Fruit fly (Drosophila melanogaster) whole organism, embryonic: ENCODE results near the gene Sfp23F.

ENCODE experiments used
- CG10543 ChIP-seq: fragments of 200-800 bp; sonication (Bioruptor generic); optimal IDR thresholded peaks from 3 replicates; lab custom pipeline; 2017; ENCODE audit warnings: missing biosample characterization, mild to moderate bottlenecking, missing genetic modification characterization, moderate library complexity
- CG10979 ChIP-seq: fragments of 200-800 bp; sonication (Bioruptor generic); optimal IDR thresholded peaks from 2 replicates; lab custom pipeline; 2018; ENCODE audit warnings: missing biosample characterization, mild to moderate bottlenecking, missing genetic modification characterization, moderate library complexity
- CG11085 ChIP-seq: fragments of 200-800 bp; sonication (Bioruptor generic); IDR thresholded peaks from 2 replicates; pipeline ENCODE4 v1.3.6; 2022; ENCODE audit warnings: missing biosample characterization, missing genetic modification characterization
- CG11247 ChIP-seq: fragments of 200-800 bp; sonication (Bioruptor generic); IDR thresholded peaks from 2 replicates; pipeline ENCODE4 v1.3.6; 2022; ENCODE audit warnings: missing biosample characterization, missing genetic modification characterization
- CG13424 ChIP-seq: fragments of 200-800 bp; sonication (Bioruptor generic); optimal IDR thresholded peaks from 2 replicates; lab custom pipeline; 2019; ENCODE audit warnings: missing biosample characterization, mild to moderate bottlenecking, missing genetic modification characterization, moderate library complexity
- CG30020 ChIP-seq: fragments of 200-800 bp; optimal IDR thresholded peaks from 2 replicates; lab custom pipeline; 2019; ENCODE audit warnings: missing biosample characterization, mild to moderate bottlenecking, missing genetic modification characterization, moderate library complexity
- CG32767 ChIP-seq: fragments of 200-800 bp; sonication (Bioruptor generic); IDR thresholded peaks from 2 replicates; pipeline ENCODE4 v1.3.6; 2022; ENCODE audit warnings: missing biosample characterization, missing genetic modification characterization
- CG4282 ChIP-seq: fragments of 200-800 bp; sonication (Bioruptor generic); optimal IDR thresholded peaks from 2 replicates; lab custom pipeline; 2016; ENCODE audit warnings: missing biosample characterization, missing genetic modification characterization
- CG4360 ChIP-seq: fragments of 200-800 bp; sonication (Bioruptor generic); IDR thresholded peaks from 2 replicates; pipeline ENCODE4 v1.3.6; 2022; ENCODE audit warnings: missing biosample characterization, missing genetic modification characterization
- CG5953 ChIP-seq: fragments of 200-800 bp; sonication (Bioruptor generic); IDR thresholded peaks from 2 replicates; pipeline ENCODE4 v1.3.6; 2022; ENCODE audit warnings: missing biosample characterization, missing genetic modification characterization
- CG7271 ChIP-seq: fragments of 200-800 bp; sonication (Bioruptor generic); optimal IDR thresholded peaks from 2 replicates; lab custom pipeline; 2018; ENCODE audit warnings: missing biosample characterization, mild to moderate bottlenecking, missing genetic modification characterization, moderate library complexity
- CG8089 ChIP-seq: fragments of 200-800 bp; sonication (Bioruptor generic); optimal IDR thresholded peaks from 3 replicates; lab custom pipeline; 2016; ENCODE audit warnings: missing biosample characterization, missing genetic modification characterization
- Camta ChIP-seq: fragments of 200-800 bp; sonication (Bioruptor generic); optimal IDR thresholded peaks from 2 replicates; lab custom pipeline; 2016; ENCODE audit warnings: missing biosample characterization, missing genetic modification characterization
- CrebB ChIP-seq: fragments of 200-800 bp; sonication (Bioruptor generic); optimal IDR thresholded peaks from 3 replicates; lab custom pipeline; 2018; ENCODE audit warnings: missing biosample characterization, mild to moderate bottlenecking, missing genetic modification characterization
- D19A ChIP-seq: fragments of 200-800 bp; optimal IDR thresholded peaks from 3 replicates; lab custom pipeline; 2019; ENCODE audit warnings: missing biosample characterization, mild to moderate bottlenecking, missing genetic modification characterization, moderate library complexity
- Deaf1 ChIP-seq: fragments of 200-800 bp; optimal IDR thresholded peaks from 3 replicates; lab custom pipeline; 2019; ENCODE audit warnings: missing biosample characterization, mild to moderate bottlenecking, missing genetic modification characterization, moderate library complexity
- Drgx ChIP-seq: fragments of 200-800 bp; sonication (Bioruptor generic); IDR thresholded peaks from 2 replicates; pipeline ENCODE4 v1.3.6; 2022; ENCODE audit warnings: missing biosample characterization, missing genetic modification characterization
- Eip74EF ChIP-seq, 2 experiments: fragments of 200-800 bp in 1 of 2; fragments of >200 bp in 1 of 2; sonication (Bioruptor generic) in 1 of 2; optimal IDR thresholded peaks; 2 replicates each; lab custom pipeline; 2017 to 2019; ENCODE audit warnings: missing biosample characterization in 2 of 2, missing genetic modification characterization in 2 of 2, mild to moderate bottlenecking in 1 of 2, moderate library complexity in 1 of 2
- Ets65A ChIP-seq: fragments of 200-800 bp; sonication (Bioruptor generic); peaks from one replicate; lab custom pipeline; 2016; ENCODE audit warnings: missing biosample characterization, missing genetic modification characterization
- Hmx ChIP-seq: fragments of 200-800 bp; sonication (Bioruptor generic); optimal IDR thresholded peaks from 2 replicates; lab custom pipeline; 2016; ENCODE audit warnings: missing biosample characterization, missing genetic modification characterization
- Med ChIP-seq: fragments of 200-800 bp; sonication (Bioruptor generic); peaks from one replicate; lab custom pipeline; 2016; ENCODE audit warnings: missing biosample characterization, missing genetic modification characterization, mild to moderate bottlenecking, inconsistent platforms, moderate library complexity
- NfI ChIP-seq: fragments of 200-800 bp; sonication (Bioruptor generic); optimal IDR thresholded peaks from 3 replicates; lab custom pipeline; 2018; ENCODE audit warnings: missing biosample characterization, mild to moderate bottlenecking, missing genetic modification characterization, moderate library complexity
- Optix ChIP-seq: fragments of 200-800 bp; sonication (Bioruptor generic); IDR thresholded peaks from 3 replicates; pipeline ENCODE4 v1.3.6; 2022; ENCODE audit warnings: missing biosample characterization, missing genetic modification characterization
- Pdp1 ChIP-seq, 2 experiments: fragments of 200-800 bp; sonication (Bioruptor generic); optimal IDR thresholded peaks; 3 replicates each; lab custom pipeline; 2016; ENCODE audit warnings: missing biosample characterization in 2 of 2, missing genetic modification characterization in 2 of 2, mild to moderate bottlenecking in 1 of 2, moderate library complexity in 1 of 2
- Poxn ChIP-seq: fragments of 200-800 bp; sonication (Bioruptor generic); IDR thresholded peaks from 2 replicates; pipeline ENCODE4 v1.3.6; 2022; ENCODE audit warnings: missing biosample characterization, missing genetic modification characterization
- Rfx ChIP-seq: fragments of 200-800 bp; sonication (Bioruptor generic); IDR thresholded peaks from 2 replicates; pipeline ENCODE4 v1.3.6; 2022; ENCODE audit warnings: missing biosample characterization, missing genetic modification characterization
- Spps ChIP-seq: fragments of 200-800 bp; sonication (Bioruptor generic); optimal IDR thresholded peaks from 2 replicates; lab custom pipeline; 2018; ENCODE audit warnings: missing biosample characterization, mild to moderate bottlenecking, missing genetic modification characterization
- YL-1 ChIP-seq: fragments of 200-800 bp; sonication (Bioruptor generic); optimal IDR thresholded peaks from 3 replicates; lab custom pipeline; 2017; ENCODE audit warnings: missing biosample characterization, mild to moderate bottlenecking, missing genetic modification characterization
- bbx ChIP-seq: fragments of 200-800 bp; sonication (Bioruptor generic); IDR thresholded peaks from 2 replicates; pipeline ENCODE4 v1.3.6; 2022; ENCODE audit warnings: missing biosample characterization, missing genetic modification characterization; ENCODE audit not compliant: partially characterized antibody
- chinmo ChIP-seq: fragments of 200-800 bp; sonication (Bioruptor generic); IDR thresholded peaks from 4 replicates; pipeline ENCODE4 v1.3.6; 2022; ENCODE audit warnings: missing biosample characterization, missing genetic modification characterization; ENCODE audit not compliant: partially characterized antibody
- da ChIP-seq: fragments of 200-800 bp; sonication (Bioruptor generic); optimal IDR thresholded peaks from 2 replicates; lab custom pipeline; 2016; ENCODE audit warnings: missing biosample characterization, missing genetic modification characterization
- ewg ChIP-seq: fragments of 200-800 bp; sonication (Bioruptor generic); optimal IDR thresholded peaks from 3 replicates; lab custom pipeline; 2017; ENCODE audit warnings: mild to moderate bottlenecking, missing biosample characterization, missing genetic modification reagents, missing genetic modification characterization
- exex ChIP-seq: fragments of 200-800 bp; sonication (Bioruptor generic); optimal IDR thresholded peaks from 4 replicates; lab custom pipeline; 2018; ENCODE audit warnings: missing biosample characterization, mild to moderate bottlenecking, missing genetic modification characterization, moderate library complexity
- fd3F ChIP-seq: fragments of 200-800 bp; sonication (Bioruptor generic); optimal IDR thresholded peaks from 2 replicates; lab custom pipeline; 2018; ENCODE audit warnings: missing biosample characterization, mild to moderate bottlenecking, missing genetic modification characterization, moderate library complexity
- gsb-n ChIP-seq: fragments of 200-800 bp; sonication (Bioruptor generic); optimal IDR thresholded peaks from 3 replicates; lab custom pipeline; 2018; ENCODE audit warnings: missing biosample characterization, mild to moderate bottlenecking, missing genetic modification characterization
- ham ChIP-seq: fragments of 200-800 bp; sonication (Bioruptor generic); IDR thresholded peaks from 2 replicates; pipeline ENCODE4 v1.3.6; 2022; ENCODE audit warnings: missing biosample characterization, missing genetic modification characterization
- her ChIP-seq: fragments of 200-800 bp; sonication (Bioruptor generic); optimal IDR thresholded peaks from 2 replicates; lab custom pipeline; 2016; ENCODE audit warnings: missing biosample characterization, missing genetic modification characterization
- klu ChIP-seq: fragments of 200-800 bp; sonication (Bioruptor generic); IDR thresholded peaks from 2 replicates; pipeline ENCODE4 v1.3.6; 2022; ENCODE audit warnings: missing biosample characterization, missing genetic modification characterization
- mirr ChIP-seq: fragments of 200-800 bp; sonication (Bioruptor generic); optimal IDR thresholded peaks from 3 replicates; lab custom pipeline; 2018; ENCODE audit warnings: missing biosample characterization, mild to moderate bottlenecking, missing genetic modification characterization
- nom ChIP-seq: fragments of 200-800 bp; sonication (Bioruptor generic); optimal IDR thresholded peaks from 2 replicates; lab custom pipeline; 2017; ENCODE audit warnings: missing biosample characterization, missing genetic modification characterization, mild to moderate bottlenecking, moderate library complexity, missing genetic modification reagents
- odd ChIP-seq: fragments of 200-800 bp; sonication (Bioruptor generic); optimal IDR thresholded peaks from 2 replicates; lab custom pipeline; 2017; ENCODE audit warnings: missing biosample characterization, mild to moderate bottlenecking, missing genetic modification characterization
- onecut ChIP-seq: fragments of 200-800 bp; sonication (Bioruptor generic); IDR thresholded peaks from 2 replicates; pipeline ENCODE4 v1.3.6; 2022; ENCODE audit warnings: missing biosample characterization, missing genetic modification characterization
- org-1 ChIP-seq: fragments of 200-800 bp; sonication (Bioruptor generic); optimal IDR thresholded peaks from 2 replicates; lab custom pipeline; 2017; ENCODE audit warnings: missing biosample characterization, missing genetic modification characterization
- pan ChIP-seq, 4 experiments: fragments of >200 bp in 3 of 4; fragments of 200-800 bp in 1 of 4; sonication (Bioruptor generic) in 1 of 4; optimal IDR thresholded peaks in 3 of 4; IDR thresholded peaks in 1 of 4; 2 replicates each; pipeline versions ENCODE4 v1.3.6 to Lab custom; 2017 to 2022; ENCODE audit warnings: missing biosample characterization in 2 of 4, missing genetic modification characterization in 2 of 4, mixed read lengths in 1 of 4
- scrt ChIP-seq: fragments of 200-800 bp; sonication (Bioruptor generic); optimal IDR thresholded peaks from 2 replicates; lab custom pipeline; 2018; ENCODE audit warnings: missing biosample characterization, mild to moderate bottlenecking, missing genetic modification characterization, moderate library complexity
- slbo ChIP-seq: fragments of 200-800 bp; sonication (Bioruptor generic); IDR thresholded peaks from 2 replicates; pipeline ENCODE4 v1.3.6; 2022; ENCODE audit warnings: missing biosample characterization, missing genetic modification characterization
- sug ChIP-seq: fragments of 200-800 bp; optimal IDR thresholded peaks from 2 replicates; lab custom pipeline; 2019; ENCODE audit warnings: missing biosample characterization, mild to moderate bottlenecking, missing genetic modification characterization, moderate library complexity
- usp ChIP-seq: fragments of >200 bp; optimal IDR thresholded peaks from 2 replicates; lab custom pipeline; 2017; ENCODE audit warnings: missing biosample characterization, missing genetic modification characterization

Gene Sfp23F

dm6 chr2L:3371776-3372383 is 15.7 kb downstream of the Sfp23F start:
- TF ChIP-seq chinmo (GFP tag; lab: Robert Waterston, UW) (0 out of 4 replicates have a peak, but pooled peaks have one; percentile 21), pan (optimal IDR thresholded peaks at IDR 0.05; lab: Kevin White, UChicago) (no peak), pan (GFP tag; optimal IDR thresholded peaks at IDR 0.05 in 1 of 2, IDR thresholded peaks at IDR 0.05 in 1 of 2) (peak in 1 of 2 experiments; percentile 20), mirr (GFP tag; lab: Kevin White, UChicago) (peak; percentile 8), scrt (GFP tag; lab: Kevin White, UChicago) (peak; percentile 54), onecut (peak; percentile 76), CG8089 (GFP tag; lab: Kevin White, UChicago) (no peak), sug (tag; lab: Kevin White, UChicago) (peak; percentile 27), Poxn (no peak), exex (tag; lab: Kevin White, UChicago) (peak; percentile 69), Pdp1 (GFP tag; optimal IDR thresholded peaks at IDR 0.05; lab: Kevin White, UChicago) (peak in 1 of 2 experiments; percentile 83), odd (GFP tag; lab: Kevin White, UChicago) (no peak)

- TF ChIP-seq CG10979 (tag; lab: Kevin White, UChicago) (no peak), Deaf1 (tag; lab: Kevin White, UChicago) (peak; percentile 27), CG11247 (no peak), usp (GFP tag; lab: Kevin White, UChicago) (no peak), CG5953 (no peak), bbx (no peak), Drgx (GFP tag; lab: Robert Waterston, UW) (peak; percentile 58), gsb-n (tag; lab: Kevin White, UChicago) (no peak), CrebB (tag; lab: Kevin White, UChicago) (no peak), slbo (0 out of 2 replicates have a peak, but pooled peaks have one; percentile 30), D19A (peak; percentile 61), Eip74EF (GFP tag; optimal IDR thresholded peaks at IDR 0.05; lab: Kevin White, UChicago) (no peak), org-1 (no peak), Hmx (GFP tag; lab: Kevin White, UChicago) (no peak), ham (GFP tag; lab: Robert Waterston, UW) (no peak), ewg (GFP tag; lab: Kevin White, UChicago) (no peak), CG4282 (GFP tag; lab: Kevin White, UChicago) (no peak), fd3F (GFP tag; lab: Kevin White, UChicago) (no peak), klu (GFP tag; lab: Robert Waterston, UW) (no peak), nom (GFP tag; lab: Kevin White, UChicago) (no peak), CG32767 (no peak), CG4360 (GFP tag; lab: Robert Waterston, UW) (no peak), CG13424 (tag; lab: Kevin White, UChicago) (no peak), Ets65A (peak; percentile 92), Optix (GFP tag; lab: Robert Waterston, UW) (no peak), CG30020 (tag; lab: Kevin White, UChicago) (no peak), her (GFP tag; lab: Kevin White, UChicago) (no peak), CG10543 (no peak), da (GFP tag; lab: Kevin White, UChicago) (no peak), Med (GFP tag; lab: Kevin White, UChicago) (peak; percentile 79), CG11085 (GFP tag; lab: Robert Waterston, UW) (no peak), Spps (tag; lab: Kevin White, UChicago) (no peak), Camta (GFP tag; lab: Kevin White, UChicago) (no peak), scrt (GFP tag; lab: Kevin White, UChicago) (no peak), CG7271 (tag; lab: Kevin White, UChicago) (no peak), NfI (GFP tag; lab: Kevin White, UChicago) (no peak), Rfx (GFP tag; lab: Robert Waterston, UW) (no peak), chinmo (GFP tag; lab: Robert Waterston, UW) (no peak), YL-1 (no peak)
These were observed 16.2 kb downstream of the Sfp23F start for dm6 chr2L:3371340-3371739.
